Fruit fly (Drosophila melanogaster): ENCODE results near the gene Ir21a.

Gene Ir21a

dm6 chr2L:25055-25454 is at the start of gene Ir21a:
TSS of gene Ir21a (minus strand) at chr2L:25155.
- TF ChIP-seq psq (GFP tag; optimal IDR thresholded peaks at IDR 0.05) (no peak), pan (optimal IDR thresholded peaks at IDR 0.05) (no peak), Sp1 (GFP tag; optimal IDR thresholded peaks at IDR 0.05) (no peak), dl (GFP tag; optimal IDR thresholded peaks at IDR 0.05; ENCODE audit: insufficient read depth in 1 of 2, partially characterized antibody in 2 of 2) (no peak), CG32264 (GFP tag; optimal IDR thresholded peaks at IDR 0.05) (no peak), foxo (GFP tag; optimal IDR thresholded peaks at IDR 0.05) (no peak), Hr78 (GFP tag; optimal IDR thresholded peaks at IDR 0.05) (no peak), Dif (GFP tag; optimal IDR thresholded peaks at IDR 0.05; ENCODE audit: partially characterized antibody) (no peak), ey (GFP tag; optimal IDR thresholded peaks at IDR 0.05) (no peak), Myc (optimal IDR thresholded peaks at IDR 0.05) (no peak), GATAd (GFP tag; optimal IDR thresholded peaks at IDR 0.05) (no peak), Vsx2 (GFP tag; optimal IDR thresholded peaks at IDR 0.05; ENCODE audit: partially characterized antibody) (no peak), dsf (GFP tag; optimal IDR thresholded peaks at IDR 0.05; ENCODE audit: borderline replicate concordance) (no peak), sv (GFP tag; optimal IDR thresholded peaks at IDR 0.05) (no peak), N (GFP tag; optimal IDR thresholded peaks at IDR 0.05) (no peak), Hnf4 (GFP tag; optimal IDR thresholded peaks at IDR 0.05) (no peak), Jra (GFP tag; optimal IDR thresholded peaks at IDR 0.05) (no peak)

dm6 chr2L:73760-74388 is 48.9 kb upstream of the Ir21a start:
- TF ChIP-seq Abd-B (GFP tag; optimal IDR thresholded peaks at IDR 0.05) (no peak), Hr83 (GFP tag; optimal IDR thresholded peaks at IDR 0.05; ENCODE audit: poor library complexity, severe bottlenecking) (no peak), sv (GFP tag; optimal IDR thresholded peaks at IDR 0.05) (no peak), CG32264 (GFP tag; optimal IDR thresholded peaks at IDR 0.05) (no peak), HLH106 (tag; optimal IDR thresholded peaks at IDR 0.05) (no peak), Myc (optimal IDR thresholded peaks at IDR 0.05) (no peak), Hnf4 (GFP tag; optimal IDR thresholded peaks at IDR 0.05) (peak; percentile 4), Rel (GFP tag; optimal IDR thresholded peaks at IDR 0.05) (peak; percentile 55), Rel (tag; optimal IDR thresholded peaks at IDR 0.05) (peak; percentile 81)

- TF ChIP-seq N (GFP tag; optimal IDR thresholded peaks at IDR 0.05) (no peak), h (GFP tag; optimal IDR thresholded peaks at IDR 0.05) (peak; percentile 32), usp (GFP tag; optimal IDR thresholded peaks at IDR 0.05) (no peak), CG32264 (GFP tag; optimal IDR thresholded peaks at IDR 0.05) (no peak), HLH106 (tag; optimal IDR thresholded peaks at IDR 0.05) (peak; percentile 5), woc (GFP tag; optimal IDR thresholded peaks at IDR 0.05) (no peak), Vsx2 (GFP tag; optimal IDR thresholded peaks at IDR 0.05; ENCODE audit: partially characterized antibody) (no peak), br (GFP tag; optimal IDR thresholded peaks at IDR 0.05) (peak; percentile 3), tai (GFP tag; optimal IDR thresholded peaks at IDR 0.05) (peak; percentile 69), OdsH (GFP tag; optimal IDR thresholded peaks at IDR 0.05) (peak; percentile 33), dmrt93B (GFP tag; optimal IDR thresholded peaks at IDR 0.05) (no peak), jim (GFP tag; optimal IDR thresholded peaks at IDR 0.05) (no peak), brk (GFP tag; optimal IDR thresholded peaks at IDR 0.05) (peak; percentile 65), Hr83 (GFP tag; optimal IDR thresholded peaks at IDR 0.05; ENCODE audit: poor library complexity, severe bottlenecking) (peak; percentile 76), Myc (optimal IDR thresholded peaks at IDR 0.05) (peak; percentile 80), CG9705 (GFP tag; optimal IDR thresholded peaks at IDR 0.05) (no peak), psq (GFP tag; optimal IDR thresholded peaks at IDR 0.05) (peak; percentile 94), sage (GFP tag; optimal IDR thresholded peaks at IDR 0.05) (no peak), lola (GFP tag; optimal IDR thresholded peaks at IDR 0.05) (no peak), ey (GFP tag; optimal IDR thresholded peaks at IDR 0.05) (peak; percentile 19), Mio (GFP tag; optimal IDR thresholded peaks at IDR 0.05) (no peak), Hnf4 (GFP tag; optimal IDR thresholded peaks at IDR 0.05) (peak; percentile 64), Hr78 (GFP tag; optimal IDR thresholded peaks at IDR 0.05) (no peak), Sp1 (GFP tag; optimal IDR thresholded peaks at IDR 0.05) (no peak), CrebA (GFP tag; optimal IDR thresholded peaks at IDR 0.05; ENCODE audit: borderline replicate concordance) (no peak), Rel (GFP tag; optimal IDR thresholded peaks at IDR 0.05) (no peak), Rel (tag; optimal IDR thresholded peaks at IDR 0.05) (peak; percentile 89), Dfd (GFP tag; optimal IDR thresholded peaks at IDR 0.05) (no peak), sv (GFP tag; optimal IDR thresholded peaks at IDR 0.05) (peak; percentile 45), fru (GFP tag; optimal IDR thresholded peaks at IDR 0.05) (peak; percentile 79), foxo (GFP tag; optimal IDR thresholded peaks at IDR 0.05) (peak in 1 of 2 experiments; percentile 57), rgr (GFP tag; optimal IDR thresholded peaks at IDR 0.05) (peak; percentile 49), dsf (GFP tag; optimal IDR thresholded peaks at IDR 0.05; ENCODE audit: borderline replicate concordance) (no peak), Jra (GFP tag; optimal IDR thresholded peaks at IDR 0.05) (no peak), dl (GFP tag; optimal IDR thresholded peaks at IDR 0.05; ENCODE audit: insufficient read depth in 1 of 2, partially characterized antibody in 2 of 2) (no peak), Abd-B (GFP tag; optimal IDR thresholded peaks at IDR 0.05) (no peak), Dif (GFP tag; optimal IDR thresholded peaks at IDR 0.05; ENCODE audit: partially characterized antibody) (no peak), GATAd (GFP tag; optimal IDR thresholded peaks at IDR 0.05) (no peak), pan (optimal IDR thresholded peaks at IDR 0.05) (no peak)
Observed at dm6 chr2L:72752-73435, 47.9 kb upstream of the Ir21a start.

Data from whole organism, wandering third instar larva.